Worm (Caenorhabditis elegans): Measurements from ENCODE around the gene gnrr-3.

ce11 chrX:10079230-10079629, 30.0 kb downstream of the gnrr-3 start:
- TF ChIP-seq skn-1 (tag; optimal IDR thresholded peaks at IDR 0.05) (no peak), dpl-1 (GFP tag; optimal IDR thresholded peaks at IDR 0.05) (no peak), egl-13 (tag; optimal IDR thresholded peaks at IDR 0.05) (no peak), C34B4.2 (tag; optimal IDR thresholded peaks at IDR 0.05) (no peak), elt-3 (tag; optimal IDR thresholded peaks at IDR 0.05) (no peak), rnt-1 (tag; optimal IDR thresholded peaks at IDR 0.05) (no peak), nhr-28 (tag; optimal IDR thresholded peaks at IDR 0.05) (no peak), lin-13 (GFP tag; optimal IDR thresholded peaks at IDR 0.05) (no peak), blmp-1 (tag; optimal IDR thresholded peaks at IDR 0.05) (no peak), efl-3 (GFP tag; optimal IDR thresholded peaks at IDR 0.05) (no peak), fkh-4 (tag; optimal IDR thresholded peaks at IDR 0.05; ENCODE audit: borderline replicate concordance) (no peak)

All from whole organism, L1 larva.